Fruit fly (Drosophila melanogaster) whole organism, embryonic: ENCODE measurements around the gene dlt.

Source experiments
- ATbp ChIP-seq: fragments of 200-800 bp; sonication (Bioruptor generic); optimal IDR thresholded peaks from 2 replicates; lab custom pipeline; 2017; ENCODE audit warnings: missing biosample characterization, mild to moderate bottlenecking, missing genetic modification characterization, missing genetic modification reagents
- BEAF-32 ChIP-seq: fragments of 200-800 bp; sonication (Bioruptor generic); optimal IDR thresholded peaks from 3 replicates; lab custom pipeline; 2017; ENCODE audit warnings: missing biosample characterization, missing genetic modification characterization, mild to moderate bottlenecking, moderate library complexity, missing genetic modification reagents
- Bgb ChIP-seq: fragments of 200-800 bp; sonication (Bioruptor generic); IDR thresholded peaks from 2 replicates; pipeline ENCODE4 v1.3.6; 2022; ENCODE audit warnings: missing biosample characterization, missing genetic modification characterization; ENCODE audit not compliant: partially characterized antibody
- CG13287 ChIP-seq: fragments of 200-800 bp; sonication (Bioruptor generic); IDR thresholded peaks from 2 replicates; pipeline ENCODE4 v1.3.6; 2022; ENCODE audit warnings: missing biosample characterization, missing genetic modification characterization; ENCODE audit not compliant: partially characterized antibody
- CG14014 ChIP-seq: fragments of 200-800 bp; sonication (Bioruptor generic); IDR thresholded peaks from 2 replicates; pipeline ENCODE4 v1.3.6; 2022; ENCODE audit warnings: missing biosample characterization, missing genetic modification characterization
- CG14860 ChIP-seq: fragments of 200-800 bp; sonication (Bioruptor generic); IDR thresholded peaks from 3 replicates; pipeline ENCODE4 v1.3.6; 2022; ENCODE audit warnings: missing biosample characterization, missing genetic modification characterization; ENCODE audit not compliant: partially characterized antibody
- CG16813 ChIP-seq: fragments of 200-800 bp; sonication (Bioruptor generic); IDR thresholded peaks from 3 replicates; pipeline ENCODE4 v1.3.6; 2022; ENCODE audit warnings: missing biosample characterization, missing genetic modification characterization; ENCODE audit not compliant: partially characterized antibody
- CG17186 ChIP-seq: fragments of 200-800 bp; sonication (Bioruptor generic); optimal IDR thresholded peaks from 3 replicates; lab custom pipeline; 2017; ENCODE audit warnings: missing biosample characterization, missing genetic modification reagents, missing genetic modification characterization
- CG18619 ChIP-seq: fragments of 200-800 bp; sonication (Bioruptor generic); optimal IDR thresholded peaks from 3 replicates; lab custom pipeline; 2017; ENCODE audit warnings: missing biosample characterization, mild to moderate bottlenecking, missing genetic modification characterization
- CG18764 ChIP-seq: fragments of 200-800 bp; sonication (Bioruptor generic); optimal IDR thresholded peaks from 3 replicates; lab custom pipeline; 2016; ENCODE audit warnings: missing biosample characterization, missing genetic modification characterization
- CG2116 ChIP-seq: fragments of 200-800 bp; sonication (Bioruptor generic); optimal IDR thresholded peaks from 3 replicates; lab custom pipeline; 2018; ENCODE audit warnings: missing biosample characterization, mild to moderate bottlenecking, missing genetic modification characterization
- CG33213 ChIP-seq: fragments of 200-800 bp; sonication (Bioruptor generic); optimal IDR thresholded peaks from 3 replicates; lab custom pipeline; 2016; ENCODE audit warnings: missing biosample characterization, missing genetic modification characterization
- CG34224 ChIP-seq: fragments of 200-800 bp; sonication (Bioruptor generic); IDR thresholded peaks from 3 replicates; pipeline ENCODE4 v1.3.6; 2022; ENCODE audit warnings: missing biosample characterization, missing genetic modification characterization; ENCODE audit not compliant: partially characterized antibody
- CG34376 ChIP-seq: fragments of 200-800 bp; sonication (Bioruptor generic); optimal IDR thresholded peaks from 2 replicates; lab custom pipeline; 2018; ENCODE audit warnings: missing biosample characterization, mild to moderate bottlenecking, missing genetic modification characterization
- CG6791 ChIP-seq: fragments of 200-800 bp; sonication (Bioruptor generic); IDR thresholded peaks from 3 replicates; pipeline ENCODE4 v1.3.6; 2022; ENCODE audit warnings: missing biosample characterization, missing genetic modification characterization; ENCODE audit not compliant: partially characterized antibody
- CG6854 ChIP-seq: fragments of 200-800 bp; sonication (Bioruptor generic); optimal IDR thresholded peaks from 3 replicates; lab custom pipeline; 2017; ENCODE audit warnings: missing biosample characterization, mild to moderate bottlenecking, missing genetic modification characterization
- CG7963 ChIP-seq: fragments of 200-800 bp; sonication (Bioruptor generic); IDR thresholded peaks from 3 replicates; pipeline ENCODE4 v1.3.6; 2022; ENCODE audit warnings: missing biosample characterization, missing genetic modification characterization; ENCODE audit not compliant: partially characterized antibody
- CG8478 ChIP-seq: fragments of >200 bp; optimal IDR thresholded peaks from 2 replicates; lab custom pipeline; 2018
- CG9437 ChIP-seq: fragments of 200-800 bp; sonication (Bioruptor generic); optimal IDR thresholded peaks from 2 replicates; lab custom pipeline; 2018; ENCODE audit warnings: missing biosample characterization, mild to moderate bottlenecking, missing genetic modification characterization
- Dll ChIP-seq: fragments of 200-800 bp; sonication (Bioruptor generic); IDR thresholded peaks from 4 replicates; pipeline ENCODE4 v1.3.6; 2022; ENCODE audit warnings: missing biosample characterization, missing genetic modification characterization; ENCODE audit not compliant: partially characterized antibody
- Doc3 ChIP-seq: fragments of 200-800 bp; sonication (Bioruptor generic); IDR thresholded peaks from 3 replicates; pipeline ENCODE4 v1.3.6; 2022; ENCODE audit warnings: missing biosample characterization, missing genetic modification characterization; ENCODE audit not compliant: partially characterized antibody
- Dp ChIP-seq: fragments of 200-800 bp; sonication (Bioruptor generic); optimal IDR thresholded peaks from 2 replicates; lab custom pipeline; 2018; ENCODE audit warnings: missing biosample characterization, mild to moderate bottlenecking, missing genetic modification characterization, moderate library complexity
- H2.0 ChIP-seq: fragments of 200-800 bp; sonication (Bioruptor generic); IDR thresholded peaks from 2 replicates; pipeline ENCODE4 v1.3.6; 2022; ENCODE audit warnings: missing biosample characterization, missing genetic modification characterization
- HLH4C ChIP-seq: fragments of 200-800 bp; sonication (Bioruptor generic); IDR thresholded peaks from 3 replicates; pipeline ENCODE4 v1.3.6; 2022; ENCODE audit warnings: missing biosample characterization, missing genetic modification characterization; ENCODE audit not compliant: partially characterized antibody
- MBD-R2 ChIP-seq: fragments of 200-800 bp; sonication (Bioruptor generic); IDR thresholded peaks from 2 replicates; pipeline ENCODE4 v1.3.6; 2022; ENCODE audit warnings: missing biosample characterization, missing genetic modification characterization
- MESR4 ChIP-seq: fragments of 200-800 bp; sonication (Bioruptor generic); optimal IDR thresholded peaks from 2 replicates; lab custom pipeline; 2018; ENCODE audit warnings: missing biosample characterization, mild to moderate bottlenecking, missing genetic modification characterization, moderate library complexity
- Meics ChIP-seq: fragments of 200-800 bp; sonication (Bioruptor generic); optimal IDR thresholded peaks from 2 replicates; lab custom pipeline; 2017; ENCODE audit warnings: missing biosample characterization, mild to moderate bottlenecking, missing genetic modification characterization
- Opbp ChIP-seq: fragments of 200-800 bp; sonication (Bioruptor generic); IDR thresholded peaks from 3 replicates; pipeline ENCODE4 v1.3.6; 2022; ENCODE audit warnings: missing biosample characterization, missing genetic modification characterization; ENCODE audit not compliant: partially characterized antibody
- Xrp1 ChIP-seq: fragments of 200-800 bp; sonication (Bioruptor generic); IDR thresholded peaks from 2 replicates; pipeline ENCODE4 v1.3.6; 2022; ENCODE audit warnings: missing biosample characterization, missing genetic modification characterization
- amos ChIP-seq: fragments of 200-800 bp; sonication (Bioruptor generic); IDR thresholded peaks from 2 replicates; pipeline ENCODE4 v1.3.6; 2022; ENCODE audit warnings: missing biosample characterization, missing genetic modification characterization; ENCODE audit not compliant: partially characterized antibody
- crol ChIP-seq: fragments of 200-800 bp; sonication (Bioruptor generic); IDR thresholded peaks from 2 replicates; pipeline ENCODE4 v1.3.6; 2022; ENCODE audit warnings: missing biosample characterization, missing genetic modification characterization
- gsb-n ChIP-seq: fragments of 200-800 bp; sonication (Bioruptor generic); optimal IDR thresholded peaks from 3 replicates; lab custom pipeline; 2018; ENCODE audit warnings: missing biosample characterization, mild to moderate bottlenecking, missing genetic modification characterization
- hb ChIP-seq: fragments of 200-800 bp; sonication (Bioruptor generic); IDR thresholded peaks from 3 replicates; pipeline ENCODE4 v1.3.6; 2022; ENCODE audit warnings: missing biosample characterization, missing genetic modification characterization; ENCODE audit not compliant: partially characterized antibody
- inv ChIP-seq: fragments of 200-800 bp; sonication (Bioruptor generic); IDR thresholded peaks from 2 replicates; pipeline ENCODE4 v1.3.6; 2022; ENCODE audit warnings: missing biosample characterization, missing genetic modification characterization; ENCODE audit not compliant: partially characterized antibody
- jing ChIP-seq: fragments of 200-800 bp; sonication (Bioruptor generic); optimal IDR thresholded peaks from 2 replicates; lab custom pipeline; 2018; ENCODE audit warnings: missing biosample characterization, mild to moderate bottlenecking, missing genetic modification characterization
- knrl ChIP-seq: fragments of 200-800 bp; sonication (Bioruptor generic); IDR thresholded peaks from 3 replicates; pipeline ENCODE4 v1.3.6; 2022; ENCODE audit warnings: missing biosample characterization, missing genetic modification characterization; ENCODE audit not compliant: partially characterized antibody
- mld ChIP-seq: fragments of 200-800 bp; sonication (Bioruptor generic); IDR thresholded peaks from 3 replicates; pipeline ENCODE4 v1.3.6; 2022; ENCODE audit warnings: missing biosample characterization, missing genetic modification characterization; ENCODE audit not compliant: partially characterized antibody
- nerfin-2 ChIP-seq: fragments of 200-800 bp; sonication (Bioruptor generic); IDR thresholded peaks from 2 replicates; pipeline ENCODE4 v1.3.6; 2022; ENCODE audit warnings: missing biosample characterization, missing genetic modification characterization; ENCODE audit not compliant: partially characterized antibody
- nom ChIP-seq: fragments of 200-800 bp; sonication (Bioruptor generic); optimal IDR thresholded peaks from 2 replicates; lab custom pipeline; 2017; ENCODE audit warnings: missing biosample characterization, missing genetic modification characterization, mild to moderate bottlenecking, moderate library complexity, missing genetic modification reagents
- sna ChIP-seq: fragments of 200-800 bp; sonication (Bioruptor generic); IDR thresholded peaks from 2 replicates; pipeline ENCODE4 v1.3.6; 2022; ENCODE audit warnings: missing biosample characterization, missing genetic modification characterization; ENCODE audit not compliant: partially characterized antibody
- sob ChIP-seq: fragments of 200-800 bp; sonication (Bioruptor generic); IDR thresholded peaks from 2 replicates; pipeline ENCODE4 v1.3.6; 2022; ENCODE audit warnings: missing biosample characterization, missing genetic modification characterization
- tap ChIP-seq: fragments of 200-800 bp; optimal IDR thresholded peaks from 3 replicates; lab custom pipeline; 2019; ENCODE audit warnings: missing biosample characterization, mild to moderate bottlenecking, missing genetic modification characterization, moderate library complexity
- unc-4 ChIP-seq: fragments of 200-800 bp; sonication (Bioruptor generic); IDR thresholded peaks from 2 replicates; pipeline ENCODE4 v1.3.6; 2022; ENCODE audit warnings: missing biosample characterization, missing genetic modification characterization; ENCODE audit not compliant: partially characterized antibody

The dlt gene

DNA sequence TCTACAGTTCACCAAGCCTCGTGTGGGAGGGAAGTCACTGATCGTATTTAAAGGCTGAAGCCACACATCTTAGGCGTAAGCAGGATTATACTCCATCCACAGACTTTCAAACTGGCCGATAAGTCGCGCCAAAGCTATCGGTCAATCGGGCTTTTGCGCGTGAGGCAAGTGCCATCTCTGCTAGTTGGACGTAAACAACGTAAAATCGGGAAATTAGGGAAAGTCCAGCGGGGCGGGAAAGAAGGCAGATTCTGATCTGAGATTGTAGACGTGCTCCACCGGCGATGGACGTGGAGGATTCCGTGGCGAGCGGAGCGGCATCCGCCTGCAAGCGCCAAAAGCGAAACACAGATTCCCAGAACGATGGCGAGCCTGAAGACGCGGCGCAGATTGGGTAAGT lies 39.0 kb downstream of the dlt start, which contains the start of gene CG8001 (continued):
- TF ChIP-seq Doc3 (GFP tag; lab: Robert Waterston, UW) (peak; percentile 46; the same call in 1 of the 3 replicates), tap (no peak), nom (GFP tag; lab: Kevin White, UChicago) (no peak), ATbp (GFP tag; lab: Kevin White, UChicago) (no peak), Dp (GFP tag; lab: Kevin White, UChicago) (peak; percentile 90), unc-4 (GFP tag; lab: Robert Waterston, UW) (peak; percentile 71), amos (GFP tag; lab: Robert Waterston, UW) (peak; percentile 64; the same call in 1 of the 2 replicates), Meics (no peak), sna (GFP tag; lab: Robert Waterston, UW) (peak; percentile 41; the same call in 1 of the 2 replicates), Dll (GFP tag; lab: Robert Waterston, UW) (peak; percentile 61; the same call in 3 of the 4 replicates), CG8478 (lab: Kevin White, UChicago) (no peak), HLH4C (GFP tag; lab: Robert Waterston, UW) (peak; percentile 61), CG34224 (GFP tag; lab: Robert Waterston, UW) (peak; percentile 56; the same call in 2 of the 3 replicates), MESR4 (GFP tag; lab: Kevin White, UChicago) (peak; percentile 6), CG33213 (GFP tag; lab: Kevin White, UChicago) (no peak), CG9437 (peak; percentile 98), CG16813 (GFP tag; lab: Robert Waterston, UW) (0 out of 3 replicates have a peak, but pooled peaks have one; percentile 33), CG18619 (GFP tag; lab: Kevin White, UChicago) (no peak), crol (GFP tag; lab: Robert Waterston, UW) (peak; percentile 68), knrl (peak; percentile 44; the same call in 2 of the 3 replicates), H2.0 (no peak), CG14860 (GFP tag; lab: Robert Waterston, UW) (0 out of 3 replicates have a peak, but pooled peaks have one; percentile 37), MBD-R2 (GFP tag; lab: Robert Waterston, UW) (peak; percentile 91), CG34376 (no peak), CG6791 (peak; percentile 67), hb (peak; percentile 65; the same call in 1 of the 3 replicates), nerfin-2 (GFP tag; lab: Robert Waterston, UW) (peak; percentile 36; the same call in 1 of the 2 replicates), Xrp1 (GFP tag; lab: Robert Waterston, UW) (no peak), CG17186 (GFP tag; lab: Kevin White, UChicago) (peak; percentile 57), CG2116 (GFP tag; lab: Kevin White, UChicago) (peak; percentile 13), jing (GFP tag; lab: Kevin White, UChicago) (no peak), Bgb (peak; percentile 71), gsb-n (no peak), BEAF-32 (peak; percentile 67), mld (GFP tag; lab: Robert Waterston, UW) (peak; percentile 62; the same call in 1 of the 3 replicates), Opbp (peak; percentile 49; the same call in 2 of the 3 replicates), CG7963 (peak; percentile 40; the same call in 1 of the 3 replicates), CG18764 (GFP tag; lab: Kevin White, UChicago) (no peak), sob (GFP tag; lab: Robert Waterston, UW) (peak; percentile 31; the same call in 1 of the 2 replicates), CG6854 (no peak), inv (GFP tag; lab: Robert Waterston, UW) (peak; percentile 28; the same call in 1 of the 2 replicates), CG13287 (GFP tag; lab: Robert Waterston, UW) (peak; percentile 72), CG14014 (no peak)
